Worm (Caenorhabditis elegans) whole organism, mixed stage, embryonic: ENCODE measurements around the gene nhr-123.

Experiments
- bed-3 ChIP-seq: fragments of 200-800 bp; sonication (Bioruptor generic); optimal IDR thresholded peaks from 3 replicates; lab custom pipeline; 2018; ENCODE audit warnings: mild to moderate bottlenecking, missing genetic modification characterization, moderate library complexity, missing compliant biosample characterization
- blmp-1 ChIP-seq: fragments of 150-350 bp; optimal IDR thresholded peaks from 2 replicates; lab custom pipeline; 2014; ENCODE audit warnings: missing biosample characterization, missing genetic modification characterization
- ceh-39 ChIP-seq: fragments of 150-350 bp; optimal IDR thresholded peaks from 2 replicates; lab custom pipeline; 2014; ENCODE audit warnings: missing biosample characterization, missing genetic modification characterization
- ceh-43 ChIP-seq: fragments of 200-800 bp; sonication (Bioruptor generic); optimal IDR thresholded peaks from 2 replicates; lab custom pipeline; 2018; ENCODE audit warnings: mild to moderate bottlenecking, missing genetic modification characterization, moderate library complexity, missing compliant biosample characterization
- ceh-83 ChIP-seq: fragments of 200-800 bp; sonication (Bioruptor generic); optimal IDR thresholded peaks from 2 replicates; lab custom pipeline; 2018; ENCODE audit warnings: mild to moderate bottlenecking, missing genetic modification characterization, missing compliant biosample characterization
- ces-1 ChIP-seq: fragments of 150-350 bp; optimal IDR thresholded peaks from 2 replicates; lab custom pipeline; 2014; ENCODE audit warnings: missing biosample characterization, missing genetic modification reagents, missing genetic modification characterization
- cnd-1 ChIP-seq: fragments of 200-800 bp; sonication (Bioruptor generic); optimal IDR thresholded peaks from 2 replicates; lab custom pipeline; 2018; ENCODE audit warnings: mild to moderate bottlenecking, missing genetic modification characterization, missing compliant biosample characterization
- elt-1 ChIP-seq: sonication (generic microtip); optimal IDR thresholded peaks from 2 replicates; lab custom pipeline; 2017; ENCODE audit warnings: missing genetic modification characterization, mild to moderate bottlenecking, missing compliant biosample characterization, antibody characterized with exemption, moderate library complexity, borderline replicate concordance; ENCODE audit not compliant: insufficient read depth
- flh-1 ChIP-seq: fragments of 200-800 bp; sonication (Bioruptor generic); optimal IDR thresholded peaks from 2 replicates; lab custom pipeline; 2018; ENCODE audit warnings: mild to moderate bottlenecking, missing genetic modification characterization, moderate library complexity, missing compliant biosample characterization
- ham-2 ChIP-seq: fragments of 200-800 bp; sonication (Bioruptor generic); optimal IDR thresholded peaks from 2 replicates; lab custom pipeline; 2018; ENCODE audit warnings: mild to moderate bottlenecking, missing genetic modification characterization, missing compliant biosample characterization
- hlh-1 ChIP-seq: fragments of 150-350 bp; optimal IDR thresholded peaks from 2 replicates; lab custom pipeline; 2014; ENCODE audit warnings: missing biosample characterization, missing genetic modification reagents, missing genetic modification characterization
- lin-13 ChIP-seq: fragments of 150-350 bp; optimal IDR thresholded peaks from 2 replicates; lab custom pipeline; 2014; ENCODE audit warnings: missing biosample characterization, missing genetic modification characterization
- lsy-2 ChIP-seq: fragments of 150-350 bp; optimal IDR thresholded peaks from 2 replicates; lab custom pipeline; 2014; ENCODE audit warnings: missing biosample characterization, missing genetic modification characterization
- mab-5 ChIP-seq: fragments of 150-350 bp; optimal IDR thresholded peaks from 2 replicates; lab custom pipeline; 2014; ENCODE audit warnings: missing biosample characterization, missing genetic modification characterization
- mep-1 ChIP-seq: fragments of 150-350 bp; optimal IDR thresholded peaks from 2 replicates; lab custom pipeline; 2017; ENCODE audit warnings: missing biosample characterization, missing genetic modification reagents, missing genetic modification characterization, inconsistent platforms
- mls-2 ChIP-seq: sonication (generic microtip); optimal IDR thresholded peaks from 2 replicates; lab custom pipeline; 2016; ENCODE audit warnings: mild to moderate bottlenecking, missing genetic modification characterization, moderate library complexity, missing compliant biosample characterization
- nhr-12 ChIP-seq: fragments of 150-350 bp; optimal IDR thresholded peaks from 2 replicates; lab custom pipeline; 2014; ENCODE audit warnings: missing biosample characterization, missing genetic modification characterization
- nhr-2 ChIP-seq: fragments of 150-350 bp; optimal IDR thresholded peaks from 2 replicates; lab custom pipeline; 2014; ENCODE audit warnings: missing biosample characterization, missing genetic modification characterization
- nhr-237 ChIP-seq: fragments of 150-350 bp; optimal IDR thresholded peaks from 2 replicates; lab custom pipeline; 2014; ENCODE audit warnings: missing biosample characterization, missing genetic modification characterization
- nhr-28 ChIP-seq: fragments of 150-350 bp; optimal IDR thresholded peaks from 2 replicates; lab custom pipeline; 2014; ENCODE audit warnings: missing biosample characterization, missing genetic modification characterization
- nhr-76 ChIP-seq: sonication (generic microtip); optimal IDR thresholded peaks from 2 replicates; lab custom pipeline; 2017; ENCODE audit warnings: missing biosample characterization, missing genetic modification characterization
- pha-4 ChIP-seq: fragments of 150-350 bp; optimal IDR thresholded peaks from 2 replicates; lab custom pipeline; 2018; ENCODE audit warnings: missing biosample characterization, missing genetic modification reagents, missing genetic modification characterization
- sem-2 ChIP-seq: fragments of 200-800 bp; sonication (Bioruptor generic); optimal IDR thresholded peaks from 2 replicates; lab custom pipeline; 2018; ENCODE audit warnings: mild to moderate bottlenecking, missing genetic modification characterization, missing compliant biosample characterization
- snpc-4 ChIP-seq: fragments of 150-350 bp; optimal IDR thresholded peaks from 2 replicates; lab custom pipeline; 2014; ENCODE audit warnings: missing biosample characterization, missing genetic modification characterization
- tbx-8 ChIP-seq: fragments of 200-800 bp; sonication (Bioruptor generic); optimal IDR thresholded peaks from 2 replicates; lab custom pipeline; 2018; ENCODE audit warnings: mild to moderate bottlenecking, missing genetic modification characterization, moderate library complexity, missing compliant biosample characterization
- unc-120 ChIP-seq: sonication (generic microtip); optimal IDR thresholded peaks from 2 replicates; lab custom pipeline; 2017; ENCODE audit warnings: missing genetic modification characterization, missing compliant biosample characterization; ENCODE audit not compliant: poor library complexity, severe bottlenecking
- unc-39 ChIP-seq: fragments of 150-350 bp; optimal IDR thresholded peaks from 2 replicates; lab custom pipeline; 2014; ENCODE audit warnings: missing biosample characterization, missing genetic modification characterization
- unc-62 ChIP-seq: fragments of 150-350 bp; optimal IDR thresholded peaks from 2 replicates; lab custom pipeline; 2014; ENCODE audit warnings: missing biosample characterization, missing genetic modification reagents, missing genetic modification characterization
- zip-8 ChIP-seq: fragments of 150-350 bp; optimal IDR thresholded peaks from 2 replicates; lab custom pipeline; 2014; ENCODE audit warnings: missing biosample characterization, missing genetic modification characterization
- ztf-11 ChIP-seq: fragments of 150-350 bp; optimal IDR thresholded peaks from 2 replicates; lab custom pipeline; 2014; ENCODE audit warnings: missing biosample characterization, missing genetic modification characterization

Gene nhr-123

ce11 chrV:438094-438493 lies 13.2 kb upstream of the nhr-123 start, which contains the start of gene B0554.1:
B0554.1 (plus strand) TSS chrV:438394.
- no peak for TF ChIP-seq ham-2 (GFP tag; lab: Kevin White, UChicago)
- no peak for TF ChIP-seq unc-39
- no peak for TF ChIP-seq ces-1 (GFP tag; lab: Kevin White, UChicago)
- no peak for TF ChIP-seq snpc-4 (tag; lab: Kevin White, UChicago)
- no peak for TF ChIP-seq sem-2
- TF ChIP-seq pha-4, result no peak
- TF ChIP-seq unc-62 (GFP tag; lab: Kevin White, UChicago), result no peak
- no peak for TF ChIP-seq nhr-2 (tag; lab: Kevin White, UChicago)
- TF ChIP-seq flh-1 (GFP tag; lab: Kevin White, UChicago), result no peak
- no peak for TF ChIP-seq ztf-11 (tag; lab: Kevin White, UChicago)
- TF ChIP-seq blmp-1 (tag; lab: Kevin White, UChicago), result no peak

ce11 chrV:439183-439749 lies 12.0 kb upstream of the nhr-123 start:
- no peak for TF ChIP-seq hlh-1
- TF ChIP-seq ztf-11 (tag; lab: Kevin White, UChicago), result no peak
- no peak for TF ChIP-seq blmp-1 (tag; lab: Kevin White, UChicago)
- TF ChIP-seq ceh-39 (tag; lab: Kevin White, UChicago), result no peak
- TF ChIP-seq mls-2 (tag; lab: Kevin White, UChicago), result no peak
- no peak for TF ChIP-seq elt-1 (tag; lab: Kevin White, UChicago)
- TF ChIP-seq ceh-83 (GFP tag; lab: Kevin White, UChicago), result no peak
- TF ChIP-seq tbx-8, result no peak
- no peak for TF ChIP-seq nhr-28 (tag; lab: Kevin White, UChicago)
- TF ChIP-seq unc-120, result no peak
- no peak for TF ChIP-seq cnd-1 (tag; lab: Kevin White, UChicago)

- TF ChIP-seq nhr-28 (tag; lab: Kevin White, UChicago) (no peak), lsy-2 (no peak), flh-1 (GFP tag; lab: Kevin White, UChicago) (no peak), ces-1 (GFP tag; lab: Kevin White, UChicago) (no peak), nhr-237 (tag; lab: Kevin White, UChicago) (no peak), snpc-4 (tag; lab: Kevin White, UChicago) (no peak), bed-3 (GFP tag; lab: Kevin White, UChicago) (no peak), lin-13 (tag; lab: Kevin White, UChicago) (no peak), ham-2 (GFP tag; lab: Kevin White, UChicago) (no peak), cnd-1 (tag; lab: Kevin White, UChicago) (no peak), mep-1 (no peak), elt-1 (tag; lab: Kevin White, UChicago) (no peak), ceh-43 (GFP tag; lab: Kevin White, UChicago) (no peak), nhr-12 (tag; lab: Kevin White, UChicago) (no peak), blmp-1 (tag; lab: Kevin White, UChicago) (no peak), mab-5 (tag; lab: Kevin White, UChicago) (no peak), nhr-76 (tag; lab: Kevin White, UChicago) (no peak), zip-8 (tag; lab: Kevin White, UChicago) (no peak), sem-2 (no peak), ztf-11 (tag; lab: Kevin White, UChicago) (no peak)
Observed at ce11 chrV:440923-441322, 10.3 kb upstream of the nhr-123 start, which contains the start of gene B0554.7. B0554.7 (minus strand) TSS chrV:441023.

- no peak for TF ChIP-seq nhr-28 (tag; lab: Kevin White, UChicago)
- no peak for TF ChIP-seq tbx-8
- TF ChIP-seq snpc-4 (tag; lab: Kevin White, UChicago), result no peak
- TF ChIP-seq sem-2, result no peak
- TF ChIP-seq, all 35 proteins: peak for 0
Observed at ce11 chrV:443193-443592, 8.1 kb upstream of the nhr-123 start, which contains the start of gene srh-33. srh-33 (minus strand) TSS chrV:443293.

ce11 chrV:446574-446973 lies 4.7 kb upstream of the nhr-123 start, which contains the start of gene srh-34:
srh-34 (minus strand) TSS chrV:446674.
- TF ChIP-seq ceh-39 (tag; lab: Kevin White, UChicago), result no peak
